Fruit fly (Drosophila melanogaster) whole organism, wandering third instar larva: ENCODE measurements around the gene Snx1.

Source experiments
- Hnf4 ChIP-seq: fragments of 200-800 bp; sonication (Bioruptor generic); optimal IDR thresholded peaks from 2 replicates; lab custom pipeline; 2016; ENCODE audit warnings: missing biosample characterization, mild to moderate bottlenecking, missing genetic modification characterization
- Jra ChIP-seq: sonication (Bioruptor generic); optimal IDR thresholded peaks from 2 replicates; lab custom pipeline; 2016; ENCODE audit warnings: missing biosample characterization, missing genetic modification characterization
- Sp1 ChIP-seq: fragments of 200-800 bp; sonication (Bioruptor generic); optimal IDR thresholded peaks from 3 replicates; lab custom pipeline; 2019; ENCODE audit warnings: missing biosample characterization, mild to moderate bottlenecking, missing genetic modification characterization, moderate library complexity
- br ChIP-seq: fragments of 200-800 bp; sonication (Bioruptor generic); optimal IDR thresholded peaks from 2 replicates; lab custom pipeline; 2016; ENCODE audit warnings: missing biosample characterization, missing genetic modification characterization
- fru ChIP-seq: fragments of 200-800 bp; sonication (Bioruptor generic); optimal IDR thresholded peaks from 3 replicates; lab custom pipeline; 2016; ENCODE audit warnings: missing biosample characterization, mild to moderate bottlenecking, missing genetic modification characterization
- h ChIP-seq: fragments of 200-800 bp; sonication (Bioruptor generic); optimal IDR thresholded peaks from 3 replicates; lab custom pipeline; 2016; ENCODE audit warnings: missing biosample characterization, mild to moderate bottlenecking, missing genetic modification characterization
- lola ChIP-seq: fragments of >200 bp; optimal IDR thresholded peaks from 2 replicates; lab custom pipeline; 2017; ENCODE audit warnings: missing biosample characterization, missing genetic modification characterization
- pan ChIP-seq: fragments of >200 bp; optimal IDR thresholded peaks from 2 replicates; lab custom pipeline; 2017
- psq ChIP-seq: fragments of 200-800 bp; sonication (Bioruptor generic); optimal IDR thresholded peaks from 3 replicates; lab custom pipeline; 2017; ENCODE audit warnings: missing biosample characterization, mild to moderate bottlenecking, missing genetic modification characterization, moderate library complexity
- rgr ChIP-seq: fragments of 200-800 bp; sonication (Bioruptor generic); optimal IDR thresholded peaks from 3 replicates; lab custom pipeline; 2016; ENCODE audit warnings: missing biosample characterization, mild to moderate bottlenecking, missing genetic modification characterization
- sv ChIP-seq: fragments of 200-800 bp; sonication (Bioruptor generic); optimal IDR thresholded peaks from 3 replicates; lab custom pipeline; 2016; ENCODE audit warnings: missing biosample characterization, missing genetic modification characterization
- usp ChIP-seq: fragments of >200 bp; optimal IDR thresholded peaks from 2 replicates; lab custom pipeline; 2017; ENCODE audit warnings: missing biosample characterization, missing genetic modification characterization

dm6 chr2L:3493475-3493874 lies 44.0 kb downstream of the Snx1 start:
- TF ChIP-seq fru (GFP tag; lab: Kevin White, UChicago) (no peak), Jra (GFP tag; lab: Kevin White, UChicago) (no peak), psq (GFP tag; lab: Kevin White, UChicago) (no peak), sv (GFP tag; lab: Kevin White, UChicago) (no peak), Sp1 (GFP tag; lab: Kevin White, UChicago) (no peak), pan (lab: Kevin White, UChicago) (no peak), br (GFP tag; lab: Kevin White, UChicago) (no peak), rgr (no peak), usp (GFP tag; lab: Kevin White, UChicago) (no peak), h (no peak), Hnf4 (no peak), lola (GFP tag; lab: Kevin White, UChicago) (no peak)
